Fruit fly (Drosophila melanogaster): ENCODE measurements around the gene heph.

- TF ChIP-seq h (optimal IDR thresholded peaks at IDR 0.05) (no peak), Sin3A (optimal IDR thresholded peaks at IDR 0.05) (no peak), Myc (optimal IDR thresholded peaks at IDR 0.05) (no peak)
Observed at dm6 chr3R:31956264-31956663, 59.1 kb downstream of the heph start.
